Fruit fly (Drosophila melanogaster) whole organism, embryonic: ENCODE results near the gene CG15742.

Source experiments
- Abd-B ChIP-seq: fragments of 200-800 bp; sonication (Bioruptor generic); optimal IDR thresholded peaks from 2 replicates; lab custom pipeline; 2018; ENCODE audit warnings: missing biosample characterization, mild to moderate bottlenecking, missing genetic modification characterization, moderate library complexity
- Blimp-1 ChIP-seq: fragments of 200-800 bp; sonication (Bioruptor generic); optimal IDR thresholded peaks from 3 replicates; lab custom pipeline; 2018; ENCODE audit warnings: missing biosample characterization, missing genetic modification characterization, mild to moderate bottlenecking, moderate library complexity, missing genetic modification reagents
- Bteb2 ChIP-seq: fragments of 200-800 bp; sonication (Bioruptor generic); optimal IDR thresholded peaks from 2 replicates; lab custom pipeline; 2016; ENCODE audit warnings: missing biosample characterization, missing genetic modification characterization
- CG10209 ChIP-seq: fragments of 200-800 bp; sonication (Bioruptor generic); optimal IDR thresholded peaks from 3 replicates; lab custom pipeline; 2017; ENCODE audit warnings: missing biosample characterization, mild to moderate bottlenecking, missing genetic modification characterization, missing genetic modification reagents
- CG10321 ChIP-seq: fragments of 200-800 bp; sonication (Bioruptor generic); IDR thresholded peaks from 2 replicates; pipeline ENCODE4 v1.3.6; 2022; ENCODE audit warnings: missing biosample characterization, missing genetic modification characterization
- CG11456 ChIP-seq: fragments of 200-800 bp; sonication (Bioruptor generic); IDR thresholded peaks from 3 replicates; pipeline ENCODE4 v1.3.6; 2022; ENCODE audit warnings: missing biosample characterization, missing genetic modification characterization
- CG13296 ChIP-seq: fragments of 200-800 bp; sonication (Bioruptor generic); optimal IDR thresholded peaks from 3 replicates; lab custom pipeline; 2018; ENCODE audit warnings: missing biosample characterization, mild to moderate bottlenecking, missing genetic modification characterization
- CG13424 ChIP-seq: fragments of 200-800 bp; sonication (Bioruptor generic); optimal IDR thresholded peaks from 2 replicates; lab custom pipeline; 2019; ENCODE audit warnings: missing biosample characterization, mild to moderate bottlenecking, missing genetic modification characterization, moderate library complexity
- CG1603 ChIP-seq: fragments of 200-800 bp; sonication (Bioruptor generic); optimal IDR thresholded peaks from 2 replicates; lab custom pipeline; 2019; ENCODE audit warnings: missing biosample characterization, mild to moderate bottlenecking, missing genetic modification characterization, moderate library complexity
- CG17359 ChIP-seq: fragments of 200-800 bp; sonication (Bioruptor generic); optimal IDR thresholded peaks from 3 replicates; lab custom pipeline; 2018; ENCODE audit warnings: missing biosample characterization, mild to moderate bottlenecking, missing genetic modification characterization, moderate library complexity
- CG17361 ChIP-seq: fragments of 200-800 bp; sonication (Bioruptor generic); IDR thresholded peaks from 3 replicates; pipeline ENCODE4 v1.3.6; 2022; ENCODE audit warnings: missing biosample characterization, missing genetic modification characterization
- CG17385 ChIP-seq: fragments of 200-800 bp; sonication (Bioruptor generic); optimal IDR thresholded peaks from 3 replicates; lab custom pipeline; 2018; ENCODE audit warnings: missing biosample characterization, mild to moderate bottlenecking, missing genetic modification characterization
- CG1832 ChIP-seq: fragments of 200-800 bp; sonication (Bioruptor generic); optimal IDR thresholded peaks from 2 replicates; lab custom pipeline; 2017; ENCODE audit warnings: missing biosample characterization, mild to moderate bottlenecking, missing genetic modification characterization, inconsistent platforms
- CG30403 ChIP-seq: fragments of 200-800 bp; sonication (Bioruptor generic); optimal IDR thresholded peaks from 3 replicates; lab custom pipeline; 2016; ENCODE audit warnings: missing biosample characterization, missing genetic modification characterization
- CG3163 ChIP-seq: fragments of 200-800 bp; sonication (Bioruptor generic); optimal IDR thresholded peaks from 3 replicates; lab custom pipeline; 2016; ENCODE audit warnings: missing biosample characterization, missing genetic modification characterization
- CG33213 ChIP-seq: fragments of 200-800 bp; sonication (Bioruptor generic); optimal IDR thresholded peaks from 3 replicates; lab custom pipeline; 2016; ENCODE audit warnings: missing biosample characterization, missing genetic modification characterization
- CG4820 ChIP-seq: fragments of 200-800 bp; sonication (Bioruptor generic); optimal IDR thresholded peaks from 3 replicates; lab custom pipeline; 2016; ENCODE audit warnings: missing biosample characterization, missing genetic modification characterization
- CG6765 ChIP-seq: fragments of 200-800 bp; sonication (Bioruptor generic); optimal IDR thresholded peaks from 3 replicates; lab custom pipeline; 2017; ENCODE audit warnings: missing biosample characterization, mild to moderate bottlenecking, missing genetic modification characterization
- CG7372 ChIP-seq: fragments of 200-800 bp; sonication (Bioruptor generic); IDR thresholded peaks from 2 replicates; pipeline ENCODE4 v1.3.6; 2022; ENCODE audit warnings: missing biosample characterization, missing genetic modification characterization
- CG7987 ChIP-seq: fragments of 200-800 bp; sonication (Bioruptor generic); optimal IDR thresholded peaks from 2 replicates; lab custom pipeline; 2018; ENCODE audit warnings: missing biosample characterization, mild to moderate bottlenecking, missing genetic modification characterization, moderate library complexity
- CG8388 ChIP-seq: fragments of 200-800 bp; sonication (Bioruptor generic); optimal IDR thresholded peaks from 2 replicates; lab custom pipeline; 2019; ENCODE audit warnings: missing biosample characterization, mild to moderate bottlenecking, missing genetic modification characterization, moderate library complexity
- D ChIP-seq, 2 experiments: fragments of 200-800 bp in 1 of 2; fragments of >200 bp in 1 of 2; sonication (Bioruptor generic) in 1 of 2; optimal IDR thresholded peaks; 2 replicates in 1 of 2; 3 replicates in 1 of 2; lab custom pipeline; 2017; ENCODE audit warnings: mild to moderate bottlenecking in 1 of 2, missing biosample characterization in 1 of 2, missing genetic modification characterization in 1 of 2, missing genetic modification reagents in 1 of 2
- Hr3 ChIP-seq: fragments of 200-800 bp; sonication (Bioruptor generic); optimal IDR thresholded peaks from 3 replicates; lab custom pipeline; 2016; ENCODE audit warnings: missing biosample characterization, missing genetic modification characterization
- Hr39 ChIP-seq: fragments of >200 bp; optimal IDR thresholded peaks from 2 replicates; lab custom pipeline; 2017
- MBD-R2 ChIP-seq: fragments of 200-800 bp; sonication (Bioruptor generic); IDR thresholded peaks from 2 replicates; pipeline ENCODE4 v1.3.6; 2022; ENCODE audit warnings: missing biosample characterization, missing genetic modification characterization
- MESR4 ChIP-seq: fragments of 200-800 bp; sonication (Bioruptor generic); optimal IDR thresholded peaks from 2 replicates; lab custom pipeline; 2018; ENCODE audit warnings: missing biosample characterization, mild to moderate bottlenecking, missing genetic modification characterization, moderate library complexity
- Max ChIP-seq: fragments of 200-800 bp; sonication (Bioruptor generic); optimal IDR thresholded peaks from 2 replicates; lab custom pipeline; 2016; ENCODE audit warnings: missing biosample characterization, mild to moderate bottlenecking, missing genetic modification characterization
- Mrtf ChIP-seq: fragments of 200-800 bp; sonication (Bioruptor generic); IDR thresholded peaks from 3 replicates; pipeline ENCODE4 v1.3.6; 2022; ENCODE audit warnings: missing biosample characterization, missing genetic modification characterization
- NC2β ChIP-seq: fragments of 200-800 bp; sonication (Bioruptor generic); optimal IDR thresholded peaks from 2 replicates; lab custom pipeline; 2016; ENCODE audit warnings: missing biosample characterization, missing genetic modification characterization
- Side ChIP-seq: fragments of 200-800 bp; sonication (Bioruptor generic); optimal IDR thresholded peaks from 2 replicates; lab custom pipeline; 2016; ENCODE audit warnings: missing biosample characterization, missing genetic modification characterization
- Sox100B ChIP-seq: fragments of 200-800 bp; sonication (Bioruptor generic); optimal IDR thresholded peaks from 3 replicates; lab custom pipeline; 2018; ENCODE audit warnings: missing biosample characterization, mild to moderate bottlenecking, missing genetic modification characterization
- TFAM ChIP-seq: fragments of 200-800 bp; sonication (Bioruptor generic); optimal IDR thresholded peaks from 2 replicates; lab custom pipeline; 2017; ENCODE audit warnings: missing biosample characterization, missing genetic modification characterization, inconsistent platforms
- ac ChIP-seq: fragments of 200-800 bp; sonication (Bioruptor generic); optimal IDR thresholded peaks from 3 replicates; lab custom pipeline; 2017; ENCODE audit warnings: missing biosample characterization, mild to moderate bottlenecking, missing genetic modification characterization
- cato ChIP-seq: fragments of 200-800 bp; sonication (Bioruptor generic); optimal IDR thresholded peaks from 2 replicates; lab custom pipeline; 2016; ENCODE audit warnings: missing biosample characterization, missing genetic modification characterization, borderline replicate concordance
- caup ChIP-seq: fragments of 200-800 bp; sonication (Bioruptor generic); optimal IDR thresholded peaks from 3 replicates; lab custom pipeline; 2017; ENCODE audit warnings: missing biosample characterization, mild to moderate bottlenecking, missing genetic modification characterization, moderate library complexity; ENCODE audit not compliant: severe bottlenecking
- ci ChIP-seq: fragments of 200-800 bp; sonication (Bioruptor generic); IDR thresholded peaks from 3 replicates; pipeline ENCODE4 v1.3.6; 2022; ENCODE audit warnings: missing biosample characterization, missing genetic modification characterization
- cwo ChIP-seq: fragments of 200-800 bp; sonication (Bioruptor generic); optimal IDR thresholded peaks from 3 replicates; lab custom pipeline; 2017; ENCODE audit warnings: missing biosample characterization, missing genetic modification characterization, mild to moderate bottlenecking, moderate library complexity, missing genetic modification reagents
- danr ChIP-seq: fragments of 200-800 bp; sonication (Bioruptor generic); IDR thresholded peaks from 2 replicates; pipeline ENCODE4 v1.3.6; 2022; ENCODE audit warnings: missing biosample characterization, missing genetic modification characterization
- disco-r ChIP-seq: fragments of 200-800 bp; sonication (Bioruptor generic); optimal IDR thresholded peaks from 2 replicates; lab custom pipeline; 2016; ENCODE audit warnings: missing biosample characterization, missing genetic modification characterization
- ems ChIP-seq: fragments of 200-800 bp; sonication (Bioruptor generic); optimal IDR thresholded peaks from 3 replicates; lab custom pipeline; 2016; ENCODE audit warnings: missing biosample characterization, missing genetic modification characterization
- eve ChIP-seq, 2 experiments: fragments of >200 bp; optimal IDR thresholded peaks; 2 replicates each; lab custom pipeline; 2017; ENCODE audit warnings: missing biosample characterization in 2 of 2, missing genetic modification characterization in 2 of 2
- eyg ChIP-seq: fragments of 200-800 bp; sonication (Bioruptor generic); optimal IDR thresholded peaks from 3 replicates; lab custom pipeline; 2016; ENCODE audit warnings: missing biosample characterization, missing genetic modification characterization
- ftz-f1 ChIP-seq: fragments of 200-800 bp; sonication (Bioruptor generic); optimal IDR thresholded peaks from 2 replicates; lab custom pipeline; 2016; ENCODE audit warnings: missing biosample characterization, missing genetic modification characterization
- ham ChIP-seq: fragments of 200-800 bp; sonication (Bioruptor generic); IDR thresholded peaks from 2 replicates; pipeline ENCODE4 v1.3.6; 2022; ENCODE audit warnings: missing biosample characterization, missing genetic modification characterization
- hbn ChIP-seq: fragments of 200-800 bp; sonication (Bioruptor generic); IDR thresholded peaks from 2 replicates; pipeline ENCODE4 v1.3.6; 2022; ENCODE audit warnings: missing biosample characterization, missing genetic modification characterization; ENCODE audit not compliant: partially characterized antibody
- jigr1 ChIP-seq: fragments of 200-800 bp; sonication (Bioruptor generic); IDR thresholded peaks from 3 replicates; pipeline ENCODE4 v1.3.6; 2022; ENCODE audit warnings: missing biosample characterization, missing genetic modification characterization
- sim ChIP-seq: fragments of 200-800 bp; sonication (Bioruptor generic); IDR thresholded peaks from 2 replicates; pipeline ENCODE4 v1.3.6; 2022; ENCODE audit warnings: missing biosample characterization, missing genetic modification characterization
- tll ChIP-seq, 2 experiments: fragments of 200-800 bp in 1 of 2; fragments of >200 bp in 1 of 2; sonication (Bioruptor generic) in 1 of 2; optimal IDR thresholded peaks; 2 replicates each; lab custom pipeline; 2017 to 2019; ENCODE audit warnings: missing biosample characterization in 2 of 2, missing genetic modification characterization in 2 of 2, mild to moderate bottlenecking in 1 of 2, moderate library complexity in 1 of 2
- twi ChIP-seq: fragments of 200-800 bp; optimal IDR thresholded peaks from 2 replicates; lab custom pipeline; 2019; ENCODE audit warnings: missing biosample characterization, mild to moderate bottlenecking, missing genetic modification characterization, moderate library complexity
- vvl ChIP-seq: fragments of 200-800 bp; sonication (Bioruptor generic); IDR thresholded peaks from 2 replicates; pipeline ENCODE4 v1.3.6; 2022; ENCODE audit warnings: missing biosample characterization, missing genetic modification characterization

CG15742 gene

DNA sequence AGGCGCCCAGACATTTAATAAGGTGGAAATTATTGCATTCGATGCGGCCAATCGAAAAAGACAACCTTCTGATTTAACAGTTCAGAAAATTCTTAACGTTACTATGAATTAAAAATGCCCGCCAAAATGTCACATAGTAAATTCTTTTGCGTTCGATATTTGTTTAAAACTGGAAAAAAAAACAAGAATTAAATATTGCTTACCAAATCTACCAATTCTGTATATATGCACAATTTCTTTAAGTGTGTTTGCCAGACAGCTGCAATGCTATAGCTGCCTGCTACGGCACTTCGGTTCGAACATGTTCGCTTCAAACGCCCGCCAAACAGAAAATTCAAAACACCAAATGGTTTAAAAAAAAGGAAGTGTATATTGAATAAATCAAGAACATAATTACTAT, 44.2 kb downstream of the CG15742 start (continued):
- TF ChIP-seq hbn (GFP tag; lab: Robert Waterston, UW) = no peak
- peak; percentile 51 for TF ChIP-seq CG4820 (GFP tag; lab: Kevin White, UChicago)
- TF ChIP-seq tll (GFP tag; optimal IDR thresholded peaks at IDR 0.05; lab: Kevin White, UChicago) = no peak
- peak; percentile 55 for TF ChIP-seq CG17385 (GFP tag; lab: Kevin White, UChicago)
- no peak for TF ChIP-seq jigr1
- TF ChIP-seq CG13424 = peak; percentile 57
- TF ChIP-seq sim = peak; percentile 57; the same call in 1 of the 2 replicates
- TF ChIP-seq D (optimal IDR thresholded peaks at IDR 0.05; lab: Kevin White, UChicago) = no peak
- peak; percentile 38 for TF ChIP-seq D (GFP tag; optimal IDR thresholded peaks at IDR 0.05; lab: Kevin White, UChicago)
- 0 out of 2 replicates have a peak, but pooled peaks have one; percentile 10 for TF ChIP-seq CG7372 (GFP tag; lab: Robert Waterston, UW)
- TF ChIP-seq CG33213 (GFP tag; lab: Kevin White, UChicago) = peak; percentile 37
- peak; percentile 58 for TF ChIP-seq CG8388 (GFP tag; lab: Kevin White, UChicago)
- no peak for TF ChIP-seq CG6765 (GFP tag; lab: Kevin White, UChicago)
- TF ChIP-seq Bteb2 (GFP tag; lab: Kevin White, UChicago) = peak; percentile 36
- peak; percentile 48; the same call in 1 of the 3 replicates for TF ChIP-seq CG11456 (GFP tag; lab: Robert Waterston, UW)
- TF ChIP-seq CG1603 = peak; percentile 70
- peak; percentile 13 for TF ChIP-seq CG13296 (GFP tag; lab: Kevin White, UChicago)
- TF ChIP-seq CG17361 (GFP tag; lab: Robert Waterston, UW) = peak; percentile 68; the same call in 2 of the 3 replicates
- TF ChIP-seq CG10321 = 0 out of 2 replicates have a peak, but pooled peaks have one; percentile 37
- TF ChIP-seq Abd-B (GFP tag; lab: Kevin White, UChicago) = peak; percentile 27
- peak; percentile 75 for TF ChIP-seq CG30403 (GFP tag; lab: Kevin White, UChicago)
- TF ChIP-seq Hr39 = no peak
- peak; percentile 38 for TF ChIP-seq caup (GFP tag; lab: Kevin White, UChicago)
- TF ChIP-seq ems (GFP tag; lab: Kevin White, UChicago) = peak; percentile 43
- peak; percentile 36 for TF ChIP-seq disco-r (GFP tag; lab: Kevin White, UChicago)
- peak; percentile 68 for TF ChIP-seq Side (GFP tag; lab: Kevin White, UChicago)
- no peak for TF ChIP-seq CG7987
- no peak for TF ChIP-seq CG1832 (GFP tag; lab: Kevin White, UChicago)
- peak; percentile 88 for TF ChIP-seq ci (GFP tag; lab: Robert Waterston, UW)
- TF ChIP-seq ftz-f1 (GFP tag; lab: Kevin White, UChicago) = no peak
- TF ChIP-seq eve (GFP tag; optimal IDR thresholded peaks at IDR 0.05; lab: Kevin White, UChicago) = peak in 1 of 2 experiments; percentile 61
- TF ChIP-seq NC2β (GFP tag; lab: Kevin White, UChicago) = peak; percentile 61
- peak; percentile 46 for TF ChIP-seq cato (GFP tag; lab: Kevin White, UChicago)
- peak; percentile 50 for TF ChIP-seq Hr3 (GFP tag; lab: Kevin White, UChicago)
- TF ChIP-seq TFAM = no peak
- TF ChIP-seq Mrtf (GFP tag; lab: Robert Waterston, UW) = peak; percentile 64; the same call in 2 of the 3 replicates
- TF ChIP-seq CG17359 (tag; lab: Kevin White, UChicago) = peak; percentile 74
- no peak for TF ChIP-seq ham (GFP tag; lab: Robert Waterston, UW)
- TF ChIP-seq ac (GFP tag; lab: Kevin White, UChicago) = no peak
- no peak for TF ChIP-seq MESR4 (GFP tag; lab: Kevin White, UChicago)
- peak; percentile 39 for TF ChIP-seq Sox100B (GFP tag; lab: Kevin White, UChicago)
- peak; percentile 39; the same call in 1 of the 2 replicates for TF ChIP-seq MBD-R2 (GFP tag; lab: Robert Waterston, UW)
- TF ChIP-seq eyg = peak; percentile 46
- peak; percentile 51 for TF ChIP-seq cwo
- TF ChIP-seq Blimp-1 (GFP tag; lab: Kevin White, UChicago) = peak; percentile 57
- no peak for TF ChIP-seq twi (tag; lab: Kevin White, UChicago)
- peak; percentile 64 for TF ChIP-seq CG10209 (GFP tag; lab: Kevin White, UChicago)
- peak; percentile 49 for TF ChIP-seq Max (GFP tag; lab: Kevin White, UChicago)
- peak; percentile 31 for TF ChIP-seq CG3163 (GFP tag; lab: Kevin White, UChicago)
- peak; percentile 76 for TF ChIP-seq vvl (GFP tag; lab: Robert Waterston, UW)
- TF ChIP-seq danr (GFP tag; lab: Robert Waterston, UW) = no peak
